Fruit fly (Drosophila melanogaster) whole organism, prepupa: ENCODE results near the gene CheA75a.

Source experiments
- CG8632 ChIP-seq: fragments of 200-800 bp; sonication (Bioruptor generic); optimal IDR thresholded peaks from 3 replicates; lab custom pipeline; 2016; ENCODE audit warnings: missing biosample characterization, missing genetic modification characterization
- Sox102F ChIP-seq: fragments of 200-800 bp; sonication (Bioruptor generic); optimal IDR thresholded peaks from 2 replicates; lab custom pipeline; 2016; ENCODE audit warnings: missing biosample characterization, mild to moderate bottlenecking, missing genetic modification characterization
- dac ChIP-seq: fragments of 200-800 bp; sonication (Bioruptor generic); optimal IDR thresholded peaks from 2 replicates; lab custom pipeline; 2017; ENCODE audit warnings: missing biosample characterization, mild to moderate bottlenecking, missing genetic modification characterization
- net ChIP-seq: fragments of 200-800 bp; sonication (Bioruptor generic); optimal IDR thresholded peaks from 3 replicates; lab custom pipeline; 2016; ENCODE audit warnings: missing biosample characterization, missing genetic modification characterization

DNA sequence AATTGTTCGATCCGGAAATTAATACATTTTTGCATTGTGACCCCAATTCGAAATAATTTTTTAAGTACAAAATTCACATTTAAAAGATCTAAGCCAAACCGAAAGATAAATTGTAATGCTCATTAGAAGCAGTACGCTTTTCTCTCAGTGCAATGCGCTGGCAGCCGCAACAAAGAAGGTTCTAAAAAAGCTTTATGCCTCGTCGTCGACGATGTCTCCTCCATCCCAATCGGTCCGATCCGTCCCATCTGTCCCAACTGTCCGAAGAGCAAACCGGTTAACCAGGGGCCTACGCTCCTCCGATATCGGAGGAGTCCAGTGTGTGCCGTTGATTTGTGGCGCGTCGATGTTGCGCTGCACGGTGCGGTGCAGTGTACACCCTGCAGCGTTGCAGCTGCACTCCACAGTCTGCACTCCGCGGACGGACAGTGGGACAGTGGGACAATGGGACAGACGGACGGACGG, 11.5 kb upstream of the CheA75a start:
- TF ChIP-seq net (GFP tag; lab: Kevin White, UChicago), result no peak
- TF ChIP-seq CG8632, result peak; percentile 20
- no peak for TF ChIP-seq dac (GFP tag; lab: Kevin White, UChicago)
- TF ChIP-seq Sox102F (GFP tag; lab: Kevin White, UChicago), result no peak
